Fruit fly (Drosophila melanogaster) whole organism, wandering third instar larva: Measurements from ENCODE around the gene Cpr64Ad.

ENCODE experiments used
- CG9705 ChIP-seq: fragments of 200-800 bp; sonication (Bioruptor generic); optimal IDR thresholded peaks from 2 replicates; lab custom pipeline; 2018; ENCODE audit warnings: missing biosample characterization, mild to moderate bottlenecking, missing genetic modification characterization
- CrebA ChIP-seq: fragments of 200-800 bp; sonication (Bioruptor generic); optimal IDR thresholded peaks from 2 replicates; lab custom pipeline; 2016; ENCODE audit warnings: missing biosample characterization, mild to moderate bottlenecking, missing genetic modification characterization, borderline replicate concordance
- Mio ChIP-seq: sonication (Bioruptor generic); optimal IDR thresholded peaks from 2 replicates; lab custom pipeline; 2016; ENCODE audit warnings: missing biosample characterization, missing genetic modification characterization
- Myc ChIP-seq: fragments of >200 bp; optimal IDR thresholded peaks from 2 replicates; lab custom pipeline; 2017
- OdsH ChIP-seq: fragments of 200-800 bp; sonication (Bioruptor generic); optimal IDR thresholded peaks from 2 replicates; lab custom pipeline; 2016; ENCODE audit warnings: missing biosample characterization, mild to moderate bottlenecking, missing genetic modification characterization
- Sp1 ChIP-seq: fragments of 200-800 bp; sonication (Bioruptor generic); optimal IDR thresholded peaks from 3 replicates; lab custom pipeline; 2019; ENCODE audit warnings: missing biosample characterization, mild to moderate bottlenecking, missing genetic modification characterization, moderate library complexity
- dl ChIP-seq, 2 experiments: fragments of 175-275, 200-275 bp in 1 of 2; fragments of 200-275 bp in 1 of 2; sonication (Bioruptor generic); optimal IDR thresholded peaks; lab custom pipeline; 2018; ENCODE audit warnings: mild to moderate bottlenecking in 2 of 2, missing biosample characterization in 2 of 2, missing genetic modification characterization in 2 of 2, moderate library complexity in 2 of 2; ENCODE audit not compliant: partially characterized antibody in 2 of 2, insufficient read depth in 1 of 2
- fru ChIP-seq: fragments of 200-800 bp; sonication (Bioruptor generic); optimal IDR thresholded peaks from 3 replicates; lab custom pipeline; 2016; ENCODE audit warnings: missing biosample characterization, mild to moderate bottlenecking, missing genetic modification characterization
- h ChIP-seq: fragments of 200-800 bp; sonication (Bioruptor generic); optimal IDR thresholded peaks from 3 replicates; lab custom pipeline; 2016; ENCODE audit warnings: missing biosample characterization, mild to moderate bottlenecking, missing genetic modification characterization
- pan ChIP-seq: fragments of >200 bp; optimal IDR thresholded peaks from 2 replicates; lab custom pipeline; 2017
- rgr ChIP-seq: fragments of 200-800 bp; sonication (Bioruptor generic); optimal IDR thresholded peaks from 3 replicates; lab custom pipeline; 2016; ENCODE audit warnings: missing biosample characterization, mild to moderate bottlenecking, missing genetic modification characterization
- woc ChIP-seq: sonication (Bioruptor generic); optimal IDR thresholded peaks from 2 replicates; lab custom pipeline; 2016; ENCODE audit warnings: missing biosample characterization, mild to moderate bottlenecking, missing genetic modification characterization

DNA sequence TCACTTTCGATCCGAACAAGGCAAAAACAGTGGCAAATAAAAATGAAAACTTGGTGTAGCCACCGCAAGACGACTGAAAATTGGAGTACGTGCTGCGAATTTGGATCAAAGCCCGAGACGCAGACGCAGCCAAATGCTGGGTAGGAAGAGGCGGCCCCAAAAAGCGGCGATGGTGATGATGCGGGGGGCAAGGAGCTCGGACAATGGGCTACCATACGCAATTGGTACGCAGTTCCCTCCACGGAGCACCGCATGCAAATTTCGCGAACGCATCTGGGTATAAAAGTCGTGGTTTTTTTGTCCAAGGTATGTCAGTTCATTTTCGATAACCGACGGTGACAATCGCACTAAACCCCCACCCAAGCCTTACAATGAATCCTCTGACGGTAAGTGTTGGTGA lies at the start of gene Cpr64Ad:
- TF ChIP-seq OdsH (GFP tag; lab: Kevin White, UChicago) (no peak), dl (GFP tag; optimal IDR thresholded peaks at IDR 0.05; lab: Kevin White, UChicago; ENCODE audit: insufficient read depth in 1 of 2, partially characterized antibody in 2 of 2) (no peak), CrebA (no peak), CG9705 (GFP tag; lab: Kevin White, UChicago) (no peak), fru (GFP tag; lab: Kevin White, UChicago) (no peak), rgr (GFP tag; lab: Kevin White, UChicago) (no peak), Mio (no peak), pan (no peak), h (GFP tag; lab: Kevin White, UChicago) (no peak), Sp1 (GFP tag; lab: Kevin White, UChicago) (no peak), Myc (lab: Kevin White, UChicago) (no peak), woc (no peak)
